Worm (Caenorhabditis elegans): ENCODE measurements around the gene best-12.

ce11 chrV:16022600-16022999, 26.7 kb upstream of the best-12 start:
- TF ChIP-seq nhr-237 (tag; optimal IDR thresholded peaks at IDR 0.05) = no peak
- no peak for TF ChIP-seq daf-12 (tag; optimal IDR thresholded peaks at IDR 0.05)
- no peak for TF ChIP-seq lin-13 (GFP tag; optimal IDR thresholded peaks at IDR 0.05)
- no peak for TF ChIP-seq egl-43 (GFP tag; IDR thresholded peaks at IDR 0.05)
- TF ChIP-seq nhr-28 (tag; optimal IDR thresholded peaks at IDR 0.05) = no peak
- TF ChIP-seq fkh-10 (GFP tag; optimal IDR thresholded peaks at IDR 0.05) = no peak

Measured in whole organism, L4 larva.